Worm (Caenorhabditis elegans): ENCODE measurements around the gene nas-31.

Gene nas-31

ce11 chrV:10921747-10922146 is at the start of gene nas-31:
Gene nas-31, minus strand, starts transcription at chrV:10921847.
- TF ChIP-seq tbx-11 (GFP tag; IDR thresholded peaks at IDR 0.05) (no peak), B0310.2 (tag; optimal IDR thresholded peaks at IDR 0.05) (no peak)

ce11 chrV:10970930-10971329 is 49.3 kb upstream of the nas-31 start:
- TF ChIP-seq tbx-37 (GFP tag; conservative IDR thresholded peaks at IDR 0.05) (no peak), pes-1 (GFP tag; IDR thresholded peaks at IDR 0.05) (no peak), sea-1 (GFP tag; conservative IDR thresholded peaks at IDR 0.05) (no peak), ceh-36 (tag; optimal IDR thresholded peaks at IDR 0.05) (no peak), F13C5.2 (tag; optimal IDR thresholded peaks at IDR 0.05) (no peak), ets-7 (tag; optimal IDR thresholded peaks at IDR 0.05) (no peak), ceh-13 (GFP tag; optimal IDR thresholded peaks at IDR 0.05) (no peak), hnd-1 (tag; optimal IDR thresholded peaks at IDR 0.05) (no peak), hmbx-1 (tag; optimal IDR thresholded peaks at IDR 0.05) (no peak), flt-1 (GFP tag; IDR thresholded peaks at IDR 0.05) (no peak), tra-4 (tag; optimal IDR thresholded peaks at IDR 0.05) (no peak), scrt-1 (GFP tag; IDR thresholded peaks at IDR 0.05) (no peak), aly-1 (tag; optimal IDR thresholded peaks at IDR 0.05) (no peak), B0310.2 (tag; optimal IDR thresholded peaks at IDR 0.05) (no peak), tbx-11 (GFP tag; IDR thresholded peaks at IDR 0.05) (no peak), hmg-4 (GFP tag; optimal IDR thresholded peaks at IDR 0.05) (no peak)

- no peak for TF ChIP-seq tra-4 (tag; optimal IDR thresholded peaks at IDR 0.05)
- no peak for TF ChIP-seq ceh-13 (GFP tag; optimal IDR thresholded peaks at IDR 0.05)
- TF ChIP-seq sea-1 (GFP tag; conservative IDR thresholded peaks at IDR 0.05): no peak
- no peak for TF ChIP-seq hnd-1 (tag; optimal IDR thresholded peaks at IDR 0.05)
- no peak for TF ChIP-seq ceh-36 (tag; optimal IDR thresholded peaks at IDR 0.05)
- no peak for TF ChIP-seq ets-7 (tag; optimal IDR thresholded peaks at IDR 0.05)
- no peak for TF ChIP-seq tbx-11 (GFP tag; IDR thresholded peaks at IDR 0.05)
- TF ChIP-seq flt-1 (GFP tag; IDR thresholded peaks at IDR 0.05): no peak
These were observed 48.4 kb upstream of the nas-31 start, which contains the start of gene F17C11.22 for ce11 chrV:10970070-10970469. Gene F17C11.22, minus strand, starts transcription at chrV:10970170.

- TF ChIP-seq ama-1 (optimal IDR thresholded peaks at IDR 0.05) (no peak), F13C5.2 (tag; optimal IDR thresholded peaks at IDR 0.05) (no peak), B0310.2 (tag; optimal IDR thresholded peaks at IDR 0.05) (no peak), ceh-13 (GFP tag; optimal IDR thresholded peaks at IDR 0.05) (no peak), ceh-36 (tag; optimal IDR thresholded peaks at IDR 0.05) (no peak), hmbx-1 (tag; optimal IDR thresholded peaks at IDR 0.05) (no peak), hmg-4 (GFP tag; optimal IDR thresholded peaks at IDR 0.05) (no peak), tra-4 (tag; optimal IDR thresholded peaks at IDR 0.05) (no peak), aly-1 (tag; optimal IDR thresholded peaks at IDR 0.05) (no peak), tbx-11 (GFP tag; IDR thresholded peaks at IDR 0.05) (no peak), ets-7 (tag; optimal IDR thresholded peaks at IDR 0.05) (no peak), scrt-1 (GFP tag; IDR thresholded peaks at IDR 0.05) (no peak), pes-1 (GFP tag; IDR thresholded peaks at IDR 0.05) (no peak), tbx-37 (GFP tag; conservative IDR thresholded peaks at IDR 0.05) (no peak)
These were observed 46.1 kb upstream of the nas-31 start for ce11 chrV:10967594-10968273.

ce11 chrV:10966874-10967273 is 45.2 kb upstream of the nas-31 start:
- no peak for TF ChIP-seq tbx-37 (GFP tag; conservative IDR thresholded peaks at IDR 0.05)
- no peak for TF ChIP-seq ama-1 (optimal IDR thresholded peaks at IDR 0.05)
- TF ChIP-seq tbx-11 (GFP tag; IDR thresholded peaks at IDR 0.05): no peak
- no peak for TF ChIP-seq sea-1 (GFP tag; conservative IDR thresholded peaks at IDR 0.05)
- no peak for TF ChIP-seq pes-1 (GFP tag; IDR thresholded peaks at IDR 0.05)
- no peak for TF ChIP-seq aly-1 (tag; optimal IDR thresholded peaks at IDR 0.05)
- no peak for TF ChIP-seq hmbx-1 (tag; optimal IDR thresholded peaks at IDR 0.05)
- no peak for TF ChIP-seq F13C5.2 (tag; optimal IDR thresholded peaks at IDR 0.05)

- no peak for TF ChIP-seq tbx-37 (GFP tag; conservative IDR thresholded peaks at IDR 0.05)
- TF ChIP-seq F13C5.2 (tag; optimal IDR thresholded peaks at IDR 0.05): peak; percentile 74
These were observed 43.9 kb upstream of the nas-31 start, which contains the start of the genes ctf-4 and eef-1G for ce11 chrV:10965501-10965900. Gene ctf-4, minus strand, starts transcription at chrV:10965539. Gene eef-1G, plus strand, starts transcription at chrV:10965719.

- TF ChIP-seq aly-1 (tag; optimal IDR thresholded peaks at IDR 0.05) (no peak), hmg-4 (GFP tag; optimal IDR thresholded peaks at IDR 0.05) (no peak), tbx-37 (GFP tag; conservative IDR thresholded peaks at IDR 0.05) (no peak), sea-1 (GFP tag; conservative IDR thresholded peaks at IDR 0.05) (no peak), ceh-36 (tag; optimal IDR thresholded peaks at IDR 0.05) (no peak), tra-4 (tag; optimal IDR thresholded peaks at IDR 0.05) (no peak), flt-1 (GFP tag; IDR thresholded peaks at IDR 0.05) (no peak), ama-1 (optimal IDR thresholded peaks at IDR 0.05) (no peak), pes-1 (GFP tag; IDR thresholded peaks at IDR 0.05) (no peak), F13C5.2 (tag; optimal IDR thresholded peaks at IDR 0.05) (no peak), ceh-13 (GFP tag; optimal IDR thresholded peaks at IDR 0.05) (no peak), scrt-1 (GFP tag; IDR thresholded peaks at IDR 0.05) (no peak)
These were observed 39.8 kb upstream of the nas-31 start for ce11 chrV:10961448-10961870.

- TF ChIP-seq ama-1 (optimal IDR thresholded peaks at IDR 0.05) (no peak), ets-7 (tag; optimal IDR thresholded peaks at IDR 0.05) (no peak), ceh-36 (tag; optimal IDR thresholded peaks at IDR 0.05) (no peak), tbx-11 (GFP tag; IDR thresholded peaks at IDR 0.05) (no peak), scrt-1 (GFP tag; IDR thresholded peaks at IDR 0.05) (no peak), B0310.2 (tag; optimal IDR thresholded peaks at IDR 0.05) (no peak), hnd-1 (tag; optimal IDR thresholded peaks at IDR 0.05) (no peak), aly-1 (tag; optimal IDR thresholded peaks at IDR 0.05) (no peak), sea-1 (GFP tag; conservative IDR thresholded peaks at IDR 0.05) (no peak), ceh-13 (GFP tag; optimal IDR thresholded peaks at IDR 0.05) (no peak), pes-1 (GFP tag; IDR thresholded peaks at IDR 0.05) (no peak), flt-1 (GFP tag; IDR thresholded peaks at IDR 0.05) (no peak), hmg-4 (GFP tag; optimal IDR thresholded peaks at IDR 0.05) (no peak), tra-4 (tag; optimal IDR thresholded peaks at IDR 0.05) (no peak), hmbx-1 (tag; optimal IDR thresholded peaks at IDR 0.05) (no peak), F13C5.2 (tag; optimal IDR thresholded peaks at IDR 0.05) (no peak), tbx-37 (GFP tag; conservative IDR thresholded peaks at IDR 0.05) (no peak)
These were observed 38.9 kb upstream of the nas-31 start, which contains the start of gene vps-36 for ce11 chrV:10960544-10960943. Gene vps-36, minus strand, starts transcription at chrV:10960669.
